Worm (Caenorhabditis elegans) whole organism, young adult: ENCODE results near the gene wapl-1.

Experiments used
- atf-7 ChIP-seq: sonication (generic microtip); optimal IDR thresholded peaks from 2 replicates; lab custom pipeline; 2017; ENCODE audit warnings: mild to moderate bottlenecking, missing genetic modification characterization, missing compliant biosample characterization
- hmg-20 ChIP-seq: fragments of 200-800 bp; sonication (Bioruptor generic); IDR thresholded peaks from 2 replicates; pipeline ENCODE4 v1.3.6; 2022; ENCODE audit warnings: missing genetic modification reagents, missing genetic modification characterization, missing compliant biosample characterization
- lsl-1 ChIP-seq: fragments of 200-800 bp; sonication (Bioruptor generic); optimal IDR thresholded peaks from 2 replicates; lab custom pipeline; 2018; ENCODE audit warnings: mild to moderate bottlenecking, missing genetic modification characterization, moderate library complexity, missing compliant biosample characterization

DNA sequence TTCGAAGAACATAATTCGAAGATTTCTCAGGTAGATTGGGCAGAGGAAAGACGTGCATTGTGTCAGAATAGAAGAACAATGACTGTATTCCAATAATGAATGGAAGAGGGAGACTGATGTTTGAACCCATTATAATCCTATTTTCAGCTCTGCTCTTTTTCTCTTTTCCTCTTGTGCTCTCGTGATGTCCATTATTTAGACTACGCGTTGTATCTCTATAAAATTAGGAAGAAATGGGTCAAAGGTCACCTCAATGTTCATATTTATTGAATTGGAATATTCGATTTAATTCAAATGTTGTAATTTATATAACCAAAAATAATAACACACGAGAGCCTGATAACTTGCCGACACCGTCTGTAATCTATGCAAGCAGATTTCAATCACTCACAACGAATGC lies 6.3 kb downstream of the wapl-1 start, which contains the start of gene fbxb-74:
- TF ChIP-seq atf-7: no peak
- no peak for TF ChIP-seq lsl-1 (GFP tag; lab: Kevin White, UChicago)
- no peak for TF ChIP-seq hmg-20 (GFP tag; lab: Robert Waterston, UW)
